Worm (Caenorhabditis elegans) whole organism, early embryonic: ENCODE data around the gene W02B12.13.

Experiments used
- B0310.2 ChIP-seq: sonication (generic microtip); optimal IDR thresholded peaks from 2 replicates; lab custom pipeline; 2016; ENCODE audit warnings: mild to moderate bottlenecking, missing genetic modification characterization, missing compliant biosample characterization
- F13C5.2 ChIP-seq: sonication (generic microtip); optimal IDR thresholded peaks from 2 replicates; lab custom pipeline; 2017; ENCODE audit warnings: mild to moderate bottlenecking, missing genetic modification characterization, inconsistent platforms, missing compliant biosample characterization
- aly-1 ChIP-seq: sonication (generic microtip); optimal IDR thresholded peaks from 2 replicates; lab custom pipeline; 2016; ENCODE audit warnings: missing genetic modification characterization, missing compliant biosample characterization
- ama-1 ChIP-seq: fragments of 150-350 bp; optimal IDR thresholded peaks from 2 replicates; lab custom pipeline; 2014
- ceh-13 ChIP-seq: fragments of 200-800 bp; sonication (Bioruptor generic); optimal IDR thresholded peaks from 2 replicates; lab custom pipeline; 2018; ENCODE audit warnings: mild to moderate bottlenecking, missing genetic modification characterization, missing compliant biosample characterization
- ceh-36 ChIP-seq: sonication (generic microtip); optimal IDR thresholded peaks from 2 replicates; lab custom pipeline; 2016; ENCODE audit warnings: missing genetic modification characterization, inconsistent platforms, missing compliant biosample characterization
- ets-7 ChIP-seq: sonication (generic microtip); optimal IDR thresholded peaks from 2 replicates; lab custom pipeline; 2016; ENCODE audit warnings: missing genotype, missing genetic modification characterization, missing compliant biosample characterization
- flt-1 ChIP-seq: fragments of 200-800 bp; sonication (Bioruptor generic); IDR thresholded peaks from 2 replicates; pipeline ENCODE4 v1.3.6; 2022; ENCODE audit warnings: missing genetic modification characterization, missing compliant biosample characterization
- hmbx-1 ChIP-seq: sonication (generic microtip); optimal IDR thresholded peaks from 2 replicates; lab custom pipeline; 2016; ENCODE audit warnings: mild to moderate bottlenecking, missing genetic modification characterization, missing compliant biosample characterization
- hmg-4 ChIP-seq: fragments of 200-800 bp; sonication (Bioruptor generic); optimal IDR thresholded peaks from 2 replicates; lab custom pipeline; 2018; ENCODE audit warnings: mild to moderate bottlenecking, missing genetic modification characterization, missing compliant biosample characterization
- hnd-1 ChIP-seq: sonication (generic microtip); optimal IDR thresholded peaks from 2 replicates; lab custom pipeline; 2016; ENCODE audit warnings: missing genetic modification characterization, missing compliant biosample characterization
- pes-1 ChIP-seq: fragments of 200-800 bp; sonication (Bioruptor generic); IDR thresholded peaks from 2 replicates; pipeline ENCODE4 v1.3.6; 2022; ENCODE audit warnings: missing genetic modification reagents, missing genetic modification characterization, missing compliant biosample characterization
- scrt-1 ChIP-seq: fragments of 200-800 bp; sonication (Bioruptor generic); IDR thresholded peaks from 2 replicates; pipeline ENCODE4 v1.3.6; 2022; ENCODE audit warnings: missing genetic modification characterization, missing compliant biosample characterization
- sea-1 ChIP-seq: fragments of 200-800 bp; sonication (Bioruptor generic); conservative IDR thresholded peaks from 2 replicates; pipeline ENCODE4 v1.3.6; 2022; ENCODE audit warnings: missing genetic modification characterization, missing compliant biosample characterization
- tbx-11 ChIP-seq: fragments of 200-800 bp; sonication (Bioruptor generic); IDR thresholded peaks from 2 replicates; pipeline ENCODE4 v1.3.6; 2022; ENCODE audit warnings: missing genetic modification characterization, missing compliant biosample characterization
- tbx-37 ChIP-seq: fragments of 200-800 bp; sonication (Bioruptor generic); conservative IDR thresholded peaks from 2 replicates; pipeline ENCODE4 v1.3.6; 2022; ENCODE audit warnings: missing genetic modification reagents, missing genetic modification characterization, missing compliant biosample characterization
- tra-4 ChIP-seq: sonication (generic microtip); optimal IDR thresholded peaks from 2 replicates; lab custom pipeline; 2017; ENCODE audit warnings: missing genetic modification characterization, missing compliant biosample characterization

Gene W02B12.13

ce11 chrII:11469574-11470108, 24.6 kb downstream of the W02B12.13 start, which contains the start of gene cisd-1:
cisd-1 (minus strand) TSS chrII:11469624.
- TF ChIP-seq ceh-13 (GFP tag; lab: Kevin White, UChicago) (no peak), tra-4 (tag; lab: Kevin White, UChicago) (no peak), scrt-1 (GFP tag; lab: Robert Waterston, UW) (no peak), B0310.2 (tag; lab: Kevin White, UChicago) (no peak), tbx-37 (no peak), tbx-11 (GFP tag; lab: Robert Waterston, UW) (no peak), flt-1 (GFP tag; lab: Robert Waterston, UW) (no peak), hnd-1 (tag; lab: Kevin White, UChicago) (no peak)

DNA sequence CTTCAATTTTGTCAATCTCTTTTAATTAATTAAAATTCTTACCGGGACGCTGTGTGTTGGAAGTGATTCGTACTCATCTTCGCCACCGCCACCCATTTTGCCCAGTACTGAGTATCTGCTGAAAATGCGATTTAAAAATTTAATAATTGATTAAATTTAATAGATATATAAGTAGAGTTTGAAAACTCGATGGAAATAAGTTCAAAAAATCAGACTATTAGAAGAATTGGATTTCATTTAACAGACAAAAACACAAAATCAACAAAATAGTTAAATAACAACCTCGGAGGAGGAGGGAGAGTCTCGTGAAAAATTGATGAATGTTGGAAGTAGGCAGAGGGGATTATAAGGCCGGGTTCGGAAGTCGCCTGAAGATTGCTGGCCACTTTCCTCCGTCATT, 26.8 kb downstream of the W02B12.13 start, which contains the start of gene mfn-1:
Gene mfn-1, minus strand, starts transcription at position 101 of the 400 bp plus-strand sequence.
- TF ChIP-seq aly-1 (tag; lab: Kevin White, UChicago) = no peak
- no peak for TF ChIP-seq pes-1 (GFP tag; lab: Robert Waterston, UW)
- no peak for TF ChIP-seq scrt-1 (GFP tag; lab: Robert Waterston, UW)
- no peak for TF ChIP-seq flt-1 (GFP tag; lab: Robert Waterston, UW)
- TF ChIP-seq tbx-37 = no peak
- no peak for TF ChIP-seq ceh-36 (tag; lab: Kevin White, UChicago)

- TF ChIP-seq tra-4 (tag; lab: Kevin White, UChicago) (no peak), F13C5.2 (tag; lab: Kevin White, UChicago) (no peak), tbx-37 (no peak), hmbx-1 (tag; lab: Kevin White, UChicago) (no peak), flt-1 (GFP tag; lab: Robert Waterston, UW) (no peak), B0310.2 (tag; lab: Kevin White, UChicago) (no peak), scrt-1 (GFP tag; lab: Robert Waterston, UW) (no peak), ceh-36 (tag; lab: Kevin White, UChicago) (no peak), pes-1 (GFP tag; lab: Robert Waterston, UW) (no peak), aly-1 (tag; lab: Kevin White, UChicago) (no peak), ceh-13 (GFP tag; lab: Kevin White, UChicago) (no peak), hmg-4 (no peak), hnd-1 (tag; lab: Kevin White, UChicago) (no peak)
Observed at ce11 chrII:11472542-11472941, 27.5 kb downstream of the W02B12.13 start.

DNA sequence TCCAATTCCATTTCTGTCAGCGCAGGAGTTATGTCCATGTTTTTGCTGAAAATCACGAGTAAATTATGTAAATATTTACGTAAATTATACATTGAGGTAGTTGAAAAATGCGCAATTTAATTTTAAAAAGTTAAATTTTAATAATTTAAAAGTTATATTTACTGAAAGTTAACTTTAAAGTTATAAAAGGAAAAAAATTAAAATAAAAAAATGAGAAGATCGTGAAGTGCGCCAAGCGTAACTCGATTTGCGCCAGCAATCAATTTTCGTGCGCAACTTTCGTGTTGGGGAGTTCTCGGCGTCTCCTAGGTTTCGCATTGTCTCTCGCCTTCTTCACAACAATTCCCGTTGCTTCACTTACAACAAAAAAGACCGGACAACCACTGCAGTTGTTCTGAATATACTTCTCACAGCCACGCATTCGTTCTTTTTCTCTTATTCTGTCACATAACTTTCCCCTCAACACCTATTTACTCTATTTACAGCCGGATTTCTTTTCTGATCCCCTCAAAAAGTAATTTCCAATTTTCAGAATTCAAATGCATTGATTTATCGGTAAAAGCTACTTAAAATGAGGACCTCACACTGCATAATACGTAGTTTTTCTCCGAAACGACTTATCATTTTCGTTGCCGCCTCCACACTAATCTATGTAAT, 28.6 kb downstream of the W02B12.13 start, which contains the start of the genes metl-1 and W02B12.11:
Gene metl-1, minus strand, starts transcription at position 51 of the 657 bp plus-strand sequence.
Gene W02B12.11, plus strand, starts transcription at position 337 of the 657 bp plus-strand sequence.
- no peak for TF ChIP-seq scrt-1 (GFP tag; lab: Robert Waterston, UW)
- TF ChIP-seq F13C5.2 (tag; lab: Kevin White, UChicago) = peak; percentile 44
- TF ChIP-seq tbx-37 = peak; percentile 62; the same call in 1 of the 2 replicates
- no peak for TF ChIP-seq pes-1 (GFP tag; lab: Robert Waterston, UW)
- TF ChIP-seq aly-1 (tag; lab: Kevin White, UChicago) = no peak
- no peak for TF ChIP-seq ceh-13 (GFP tag; lab: Kevin White, UChicago)
- TF ChIP-seq flt-1 (GFP tag; lab: Robert Waterston, UW) = peak; percentile 72
- no peak for TF ChIP-seq ceh-36 (tag; lab: Kevin White, UChicago)
- peak; percentile 22 for TF ChIP-seq hmg-4
- TF ChIP-seq hnd-1 (tag; lab: Kevin White, UChicago) = no peak

DNA sequence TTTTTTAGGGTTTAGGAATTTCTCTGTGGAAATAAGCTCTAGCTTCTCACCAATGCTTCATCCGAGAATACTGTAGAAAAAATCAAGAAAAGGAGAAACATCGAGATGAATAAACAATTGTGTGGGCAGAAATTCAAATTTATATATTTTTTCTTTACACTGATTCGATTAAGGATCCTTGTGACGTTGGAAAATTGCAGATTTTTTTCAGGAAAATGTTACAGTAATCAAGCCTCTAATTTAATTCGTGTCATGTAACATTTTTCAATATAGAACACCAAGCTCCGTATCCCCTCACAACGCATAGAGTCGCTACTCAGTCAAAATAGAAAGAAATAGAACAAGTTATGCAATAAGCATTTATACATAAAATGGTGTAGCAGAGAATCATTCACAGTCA, 31.3 kb downstream of the W02B12.13 start, which contains the start of gene W02B12.16:
Gene W02B12.16, minus strand, starts transcription at position 101 of the 400 bp plus-strand sequence.
- TF ChIP-seq scrt-1 (GFP tag; lab: Robert Waterston, UW) = no peak
- no peak for TF ChIP-seq tbx-37
- no peak for TF ChIP-seq B0310.2 (tag; lab: Kevin White, UChicago)
- no peak for TF ChIP-seq ets-7 (tag; lab: Kevin White, UChicago)
- no peak for TF ChIP-seq hmg-4
- TF ChIP-seq F13C5.2 (tag; lab: Kevin White, UChicago) = no peak
- no peak for TF ChIP-seq aly-1 (tag; lab: Kevin White, UChicago)
- no peak for TF ChIP-seq hnd-1 (tag; lab: Kevin White, UChicago)
- no peak for TF ChIP-seq hmbx-1 (tag; lab: Kevin White, UChicago)
- TF ChIP-seq ama-1 (lab: Kevin White, UChicago) = no peak
- no peak for TF ChIP-seq ceh-13 (GFP tag; lab: Kevin White, UChicago)
- TF ChIP-seq pes-1 (GFP tag; lab: Robert Waterston, UW) = no peak
- TF ChIP-seq sea-1 (GFP tag; lab: Robert Waterston, UW) = no peak
- TF ChIP-seq ceh-36 (tag; lab: Kevin White, UChicago) = no peak
- no peak for TF ChIP-seq flt-1 (GFP tag; lab: Robert Waterston, UW)
- no peak for TF ChIP-seq tra-4 (tag; lab: Kevin White, UChicago)
- no peak for TF ChIP-seq tbx-11 (GFP tag; lab: Robert Waterston, UW)

DNA sequence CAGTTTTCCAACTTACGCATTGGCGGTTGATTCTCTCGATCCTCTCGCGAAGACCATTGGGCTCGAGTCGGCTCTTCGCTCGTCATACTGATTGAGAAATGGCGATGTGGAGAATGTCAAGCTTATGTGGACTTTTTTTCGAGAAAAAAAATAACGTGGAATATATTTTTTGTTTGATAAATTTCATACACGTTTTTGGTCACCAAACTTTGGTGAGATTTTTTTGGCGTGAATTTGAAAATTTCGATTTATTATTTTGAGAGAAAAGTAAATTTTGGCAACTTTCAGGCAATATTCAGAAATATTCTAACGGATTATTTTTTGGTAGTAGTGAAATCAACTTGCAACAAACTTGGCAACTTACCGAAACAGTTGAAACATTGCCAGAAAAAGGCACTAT, 34.0 kb downstream of the W02B12.13 start, which contains the start of gene W02B12.12:
Gene W02B12.12, minus strand, starts transcription at position 101 of the 400 bp plus-strand sequence.
- no peak for TF ChIP-seq tbx-37
- TF ChIP-seq aly-1 (tag; lab: Kevin White, UChicago) = no peak
- no peak for TF ChIP-seq ama-1 (lab: Kevin White, UChicago)

- TF ChIP-seq ceh-36 (tag; lab: Kevin White, UChicago) (peak; percentile 97), tra-4 (tag; lab: Kevin White, UChicago) (peak; percentile 93), ama-1 (lab: Kevin White, UChicago) (no peak), scrt-1 (GFP tag; lab: Robert Waterston, UW) (peak; percentile 95), aly-1 (tag; lab: Kevin White, UChicago) (peak; percentile 97), ceh-13 (GFP tag; lab: Kevin White, UChicago) (peak; percentile 93), tbx-37 (peak; percentile 98), tbx-11 (GFP tag; lab: Robert Waterston, UW) (peak; percentile 96), ets-7 (tag; lab: Kevin White, UChicago) (peak; percentile 89), sea-1 (GFP tag; lab: Robert Waterston, UW) (peak; percentile 97), flt-1 (GFP tag; lab: Robert Waterston, UW) (peak; percentile 97), B0310.2 (tag; lab: Kevin White, UChicago) (peak; percentile 97), pes-1 (GFP tag; lab: Robert Waterston, UW) (peak; percentile 97), hnd-1 (tag; lab: Kevin White, UChicago) (peak; percentile 94), F13C5.2 (tag; lab: Kevin White, UChicago) (peak; percentile 97), hmg-4 (peak; percentile 98), hmbx-1 (tag; lab: Kevin White, UChicago) (peak; percentile 89)
Observed at ce11 chrII:11484600-11484999, 39.5 kb downstream of the W02B12.13 start.
